Fruit fly (Drosophila melanogaster) S2 (cell line): Measurements from ENCODE around the gene ND-15.

Source experiments
- CG8478 ChIP-seq: fragments of >200 bp; optimal IDR thresholded peaks from 2 replicates; lab custom pipeline; 2018
- CTCF ChIP-seq, 2 experiments: fragments of >200 bp; optimal IDR thresholded peaks; 2 replicates each; lab custom pipeline; 2018

- TF ChIP-seq CG8478 (lab: Kevin White, UChicago) (no peak), CTCF (optimal IDR thresholded peaks at IDR 0.05; lab: Kevin White, UChicago) (no peak)
Observed at dm6 chr2L:71869-72751, 42.4 kb upstream of the ND-15 start.
